Worm (Caenorhabditis elegans) whole organism, L4 larva: ENCODE results near the gene M163.10.

Experiments used
- ama-1 ChIP-seq: fragments of 150-350 bp; optimal IDR thresholded peaks from 2 replicates; lab custom pipeline; 2014; ENCODE audit warnings: inconsistent platforms, mixed read lengths
- ces-1 ChIP-seq: fragments of 150-350 bp; sonication (generic microtip); optimal IDR thresholded peaks from 4 replicates; lab custom pipeline; 2014; ENCODE audit warnings: missing biosample characterization, missing genetic modification reagents, missing genetic modification characterization
- gei-8 ChIP-seq: fragments of 200-800 bp; sonication (Bioruptor generic); optimal IDR thresholded peaks from 2 replicates; lab custom pipeline; 2018; ENCODE audit warnings: mild to moderate bottlenecking, missing genetic modification characterization, missing compliant biosample characterization
- lin-15B ChIP-seq: fragments of 150-350 bp; sonication (generic microtip); optimal IDR thresholded peaks from 3 replicates; lab custom pipeline; 2014; ENCODE audit warnings: missing biosample characterization, missing genetic modification characterization
- nhr-111 ChIP-seq: fragments of 200-800 bp; sonication (Bioruptor generic); optimal IDR thresholded peaks from 2 replicates; lab custom pipeline; 2018; ENCODE audit warnings: mild to moderate bottlenecking, missing genetic modification characterization, missing compliant biosample characterization
- nhr-41 ChIP-seq: fragments of 200-800 bp; sonication (Bioruptor generic); IDR thresholded peaks from 2 replicates; pipeline ENCODE4 v1.3.6; 2022; ENCODE audit warnings: missing genetic modification reagents, missing genetic modification characterization, missing compliant biosample characterization
- skn-1 ChIP-seq: fragments of 150-350 bp; optimal IDR thresholded peaks from 2 replicates; lab custom pipeline; 2014; ENCODE audit warnings: missing biosample characterization, missing genetic modification characterization
- unc-39 ChIP-seq: sonication (generic microtip); optimal IDR thresholded peaks from 2 replicates; lab custom pipeline; 2017; ENCODE audit warnings: missing biosample characterization, missing genetic modification characterization
- unc-62 ChIP-seq, 3 experiments: fragments of 150-350 bp in 1 of 3; sonication (generic microtip); optimal IDR thresholded peaks in 2 of 3; peaks in 1 of 3; 1 replicate in 1 of 3; 2 replicates in 2 of 3; lab custom pipeline; 2014 to 2017; ENCODE audit warnings: missing biosample characterization in 3 of 3, missing genetic modification characterization in 3 of 3, missing genetic modification reagents in 3 of 3, missing genotype in 1 of 3

DNA sequence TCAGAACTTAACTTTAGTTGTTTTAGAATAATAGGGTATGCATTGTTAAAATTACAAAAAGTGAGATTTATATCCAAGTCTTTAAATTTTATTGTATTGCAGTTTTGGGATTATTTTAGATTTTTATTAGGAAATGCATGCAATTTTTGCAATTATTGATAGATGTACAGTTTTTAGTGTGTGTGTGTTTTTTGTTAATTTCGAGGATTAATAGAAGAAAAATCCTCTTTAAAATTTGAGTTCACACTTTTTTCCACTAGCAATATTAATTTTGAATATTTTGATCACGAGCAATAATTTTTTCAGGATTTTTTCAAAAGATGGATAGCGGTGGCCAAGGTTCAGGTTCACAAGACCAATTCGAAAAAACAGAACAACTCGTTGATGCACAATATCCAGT, 22.9 kb upstream of the M163.10 start, which contains the start of gene jmjd-3.2:
- no peak for TF ChIP-seq lin-15B (tag; lab: Kevin White, UChicago)
- TF ChIP-seq gei-8 (GFP tag; lab: Kevin White, UChicago): no peak
- no peak for TF ChIP-seq unc-39
- no peak for TF ChIP-seq ces-1 (GFP tag; lab: Kevin White, UChicago)
- TF ChIP-seq unc-62 (GFP tag; optimal IDR thresholded peaks at IDR 0.05 in 1 of 2; lab: Kevin White, UChicago): peak in 1 of 2 experiments; percentile 32
- TF ChIP-seq unc-62 (tag; optimal IDR thresholded peaks at IDR 0.05; lab: Kevin White, UChicago): no peak
- TF ChIP-seq skn-1 (tag; lab: Kevin White, UChicago): no peak
- TF ChIP-seq nhr-111: no peak
- no peak for TF ChIP-seq nhr-41 (GFP tag; lab: Robert Waterston, UW)
- TF ChIP-seq ama-1 (lab: Kevin White, UChicago): no peak
